Worm (Caenorhabditis elegans): Measurements from ENCODE around the gene Y73C8B.3.

ce11 chrV:3185855-3186254 lies 7.2 kb downstream of the Y73C8B.3 start:
- TF ChIP-seq unc-62 (GFP tag; optimal IDR thresholded peaks at IDR 0.05) (no peak), unc-39 (tag; optimal IDR thresholded peaks at IDR 0.05) (no peak), lin-13 (tag; optimal IDR thresholded peaks at IDR 0.05) (no peak), zip-8 (tag; optimal IDR thresholded peaks at IDR 0.05) (no peak), mab-5 (tag; optimal IDR thresholded peaks at IDR 0.05) (no peak)
